Worm (Caenorhabditis elegans) whole organism, early embryonic: ENCODE results near the gene C51E3.6.

Source experiments
- B0310.2 ChIP-seq: sonication (generic microtip); optimal IDR thresholded peaks from 2 replicates; lab custom pipeline; 2016; ENCODE audit warnings: mild to moderate bottlenecking, missing genetic modification characterization, missing compliant biosample characterization
- aly-1 ChIP-seq: sonication (generic microtip); optimal IDR thresholded peaks from 2 replicates; lab custom pipeline; 2016; ENCODE audit warnings: missing genetic modification characterization, missing compliant biosample characterization
- ama-1 ChIP-seq: fragments of 150-350 bp; optimal IDR thresholded peaks from 2 replicates; lab custom pipeline; 2014
- ceh-36 ChIP-seq: sonication (generic microtip); optimal IDR thresholded peaks from 2 replicates; lab custom pipeline; 2016; ENCODE audit warnings: missing genetic modification characterization, inconsistent platforms, missing compliant biosample characterization
- flt-1 ChIP-seq: fragments of 200-800 bp; sonication (Bioruptor generic); IDR thresholded peaks from 2 replicates; pipeline ENCODE4 v1.3.6; 2022; ENCODE audit warnings: missing genetic modification characterization, missing compliant biosample characterization
- scrt-1 ChIP-seq: fragments of 200-800 bp; sonication (Bioruptor generic); IDR thresholded peaks from 2 replicates; pipeline ENCODE4 v1.3.6; 2022; ENCODE audit warnings: missing genetic modification characterization, missing compliant biosample characterization
- sea-1 ChIP-seq: fragments of 200-800 bp; sonication (Bioruptor generic); conservative IDR thresholded peaks from 2 replicates; pipeline ENCODE4 v1.3.6; 2022; ENCODE audit warnings: missing genetic modification characterization, missing compliant biosample characterization
- tbx-11 ChIP-seq: fragments of 200-800 bp; sonication (Bioruptor generic); IDR thresholded peaks from 2 replicates; pipeline ENCODE4 v1.3.6; 2022; ENCODE audit warnings: missing genetic modification characterization, missing compliant biosample characterization

- no peak for TF ChIP-seq ama-1 (lab: Kevin White, UChicago)
- no peak for TF ChIP-seq aly-1 (tag; lab: Kevin White, UChicago)
- TF ChIP-seq ceh-36 (tag; lab: Kevin White, UChicago), result no peak
- no peak for TF ChIP-seq tbx-11
- no peak for TF ChIP-seq flt-1 (GFP tag; lab: Robert Waterston, UW)
- TF ChIP-seq B0310.2, result no peak
- TF ChIP-seq sea-1, result no peak
- TF ChIP-seq scrt-1 (GFP tag; lab: Robert Waterston, UW), result no peak
Measured at ce11 chrV:10146787-10147186, 19.5 kb downstream of the C51E3.6 start.
